Worm (Caenorhabditis elegans) whole organism, young adult: ENCODE results near the gene R08C7.12.

Experiments used
- B0261.1 ChIP-seq: sonication (generic microtip); optimal IDR thresholded peaks from 2 replicates; lab custom pipeline; 2016; ENCODE audit warnings: mild to moderate bottlenecking, missing genetic modification characterization, moderate library complexity, missing compliant biosample characterization
- F37B4.10 ChIP-seq: fragments of 200-800 bp; sonication (Bioruptor generic); IDR thresholded peaks from 2 replicates; pipeline ENCODE4 v1.3.6; 2022; ENCODE audit warnings: missing genetic modification characterization, missing compliant biosample characterization
- F49E8.2 ChIP-seq: sonication (generic microtip); optimal IDR thresholded peaks from 3 replicates; lab custom pipeline; 2017; ENCODE audit warnings: missing genetic modification characterization, mild to moderate bottlenecking, missing compliant biosample characterization, antibody characterized with exemption, moderate library complexity; ENCODE audit not compliant: insufficient read depth
- F52B5.7 ChIP-seq: sonication (generic microtip); optimal IDR thresholded peaks from 2 replicates; lab custom pipeline; 2016; ENCODE audit warnings: mild to moderate bottlenecking, missing genetic modification characterization, missing compliant biosample characterization
- K12H6.12 ChIP-seq: fragments of 200-800 bp; sonication (Bioruptor generic); optimal IDR thresholded peaks from 2 replicates; lab custom pipeline; 2018; ENCODE audit warnings: mild to moderate bottlenecking, missing genetic modification characterization, missing compliant biosample characterization
- T26A5.8 ChIP-seq: sonication (generic microtip); optimal IDR thresholded peaks from 2 replicates; lab custom pipeline; 2016; ENCODE audit warnings: missing genetic modification characterization, missing compliant biosample characterization
- Y53G8AR.9 ChIP-seq: fragments of 200-800 bp; sonication (Bioruptor generic); conservative IDR thresholded peaks from 2 replicates; pipeline ENCODE4 v1.3.6; 2022; ENCODE audit warnings: missing genetic modification reagents, missing genetic modification characterization, missing compliant biosample characterization
- Y56A3A.18 ChIP-seq: fragments of 200-800 bp; sonication (Bioruptor generic); IDR thresholded peaks from 2 replicates; pipeline ENCODE4 v1.3.6; 2022; ENCODE audit warnings: missing genetic modification reagents, missing genetic modification characterization, missing compliant biosample characterization
- Y67H2A.10 ChIP-seq: fragments of 200-800 bp; sonication (Bioruptor generic); conservative IDR thresholded peaks from 2 replicates; pipeline ENCODE4 v1.3.6; 2022; ENCODE audit warnings: missing genetic modification reagents, missing genetic modification characterization, missing compliant biosample characterization
- Y95B8A.8 ChIP-seq: fragments of 200-800 bp; sonication (Bioruptor generic); IDR thresholded peaks from 2 replicates; pipeline ENCODE4 v1.3.6; 2022; ENCODE audit warnings: missing genetic modification reagents, missing genetic modification characterization, missing compliant biosample characterization
- akir-1 ChIP-seq: fragments of 200-800 bp; sonication (Bioruptor generic); optimal IDR thresholded peaks from 2 replicates; lab custom pipeline; 2018; ENCODE audit warnings: mild to moderate bottlenecking, missing genetic modification characterization, moderate library complexity, missing compliant biosample characterization
- ama-1 ChIP-seq, 3 experiments: fragments of 150-350 bp in 1 of 3; sonication (generic microtip) in 2 of 3; optimal IDR thresholded peaks; 2 replicates each; lab custom pipeline; 2014 to 2018; ENCODE audit warnings: missing biosample characterization in 2 of 3, missing genetic modification characterization in 2 of 3, missing genetic modification reagents in 2 of 3
- attf-6 ChIP-seq: fragments of 200-800 bp; sonication (Bioruptor generic); IDR thresholded peaks from 2 replicates; pipeline ENCODE4 v1.3.6; 2022; ENCODE audit warnings: missing genetic modification reagents, missing genetic modification characterization, missing compliant biosample characterization
- bed-1 ChIP-seq: fragments of 200-800 bp; sonication (Bioruptor generic); IDR thresholded peaks from 2 replicates; pipeline ENCODE4 v1.3.6; 2022; ENCODE audit warnings: missing genetic modification reagents, missing genetic modification characterization, missing compliant biosample characterization
- ccch-3 ChIP-seq: fragments of 200-800 bp; sonication (Bioruptor generic); optimal IDR thresholded peaks from 2 replicates; lab custom pipeline; 2018; ENCODE audit warnings: mild to moderate bottlenecking, missing genetic modification characterization, missing compliant biosample characterization
- cebp-2 ChIP-seq: fragments of 200-800 bp; sonication (Bioruptor generic); IDR thresholded peaks from 2 replicates; pipeline ENCODE4 v1.3.6; 2022; ENCODE audit warnings: missing genetic modification characterization, missing compliant biosample characterization
- ceh-91 ChIP-seq: fragments of 200-800 bp; sonication (Bioruptor generic); IDR thresholded peaks from 2 replicates; pipeline ENCODE4 v1.3.6; 2022; ENCODE audit warnings: missing genetic modification reagents, missing genetic modification characterization, missing compliant biosample characterization
- dpff-1 ChIP-seq: sonication (generic microtip); optimal IDR thresholded peaks from 2 replicates; lab custom pipeline; 2017; ENCODE audit warnings: mild to moderate bottlenecking, missing genetic modification characterization, missing compliant biosample characterization
- dpl-1 ChIP-seq: fragments of 150-350 bp; optimal IDR thresholded peaks from 2 replicates; lab custom pipeline; 2014; ENCODE audit warnings: missing biosample characterization, missing genetic modification reagents, missing genetic modification characterization
- egl-18 ChIP-seq: fragments of 200-800 bp; sonication (Bioruptor generic); IDR thresholded peaks from 2 replicates; pipeline ENCODE4 v1.3.6; 2022; ENCODE audit warnings: missing genetic modification reagents, missing genetic modification characterization, missing compliant biosample characterization
- ets-4 ChIP-seq: fragments of 200-800 bp; sonication (Bioruptor generic); optimal IDR thresholded peaks from 2 replicates; lab custom pipeline; 2018; ENCODE audit warnings: mild to moderate bottlenecking, missing genetic modification characterization, missing compliant biosample characterization
- gei-17 ChIP-seq: fragments of 200-800 bp; sonication (Bioruptor generic); optimal IDR thresholded peaks from 2 replicates; lab custom pipeline; 2018; ENCODE audit warnings: mild to moderate bottlenecking, missing genetic modification characterization, missing compliant biosample characterization
- hmg-1.2 ChIP-seq: fragments of 200-800 bp; sonication (Bioruptor generic); IDR thresholded peaks from 2 replicates; pipeline ENCODE4 v1.3.6; 2022; ENCODE audit warnings: missing genetic modification reagents, missing genetic modification characterization, missing compliant biosample characterization
- hrde-1 ChIP-seq: sonication (generic microtip); optimal IDR thresholded peaks from 2 replicates; lab custom pipeline; 2016; ENCODE audit warnings: missing genetic modification characterization, mild to moderate bottlenecking, missing compliant biosample characterization, moderate library complexity, missing genotype, missing genetic modification reagents, borderline replicate concordance
- lag-1 ChIP-seq: fragments of 200-800 bp; sonication (Bioruptor generic); IDR thresholded peaks from 2 replicates; pipeline ENCODE4 v1.3.6; 2022; ENCODE audit warnings: missing genetic modification reagents, missing genetic modification characterization, missing compliant biosample characterization
- let-526 ChIP-seq: fragments of 200-800 bp; sonication (Bioruptor generic); IDR thresholded peaks from 2 replicates; pipeline ENCODE4 v1.3.6; 2022; ENCODE audit warnings: missing genetic modification reagents, missing genetic modification characterization, missing compliant biosample characterization
- lsl-1 ChIP-seq: fragments of 200-800 bp; sonication (Bioruptor generic); optimal IDR thresholded peaks from 2 replicates; lab custom pipeline; 2018; ENCODE audit warnings: mild to moderate bottlenecking, missing genetic modification characterization, moderate library complexity, missing compliant biosample characterization
- madf-10 ChIP-seq: sonication (generic microtip); optimal IDR thresholded peaks from 2 replicates; lab custom pipeline; 2016; ENCODE audit warnings: mild to moderate bottlenecking, missing genetic modification characterization, missing compliant biosample characterization
- mxl-1 ChIP-seq: sonication (generic microtip); optimal IDR thresholded peaks from 2 replicates; lab custom pipeline; 2016; ENCODE audit warnings: missing genetic modification characterization, missing compliant biosample characterization
- nfyb-1 ChIP-seq: fragments of 200-800 bp; sonication (Bioruptor generic); IDR thresholded peaks from 2 replicates; pipeline ENCODE4 v1.3.6; 2022; ENCODE audit warnings: missing genetic modification reagents, missing genetic modification characterization, missing compliant biosample characterization
- nhr-179 ChIP-seq: sonication (generic microtip); optimal IDR thresholded peaks from 2 replicates; lab custom pipeline; 2016; ENCODE audit warnings: mild to moderate bottlenecking, missing genetic modification characterization, missing compliant biosample characterization
- nhr-27 ChIP-seq: fragments of 200-800 bp; sonication (Bioruptor generic); optimal IDR thresholded peaks from 2 replicates; lab custom pipeline; 2018; ENCODE audit warnings: mild to moderate bottlenecking, missing genetic modification characterization, moderate library complexity, missing compliant biosample characterization
- nhr-80 ChIP-seq: sonication (generic microtip); optimal IDR thresholded peaks from 2 replicates; lab custom pipeline; 2016; ENCODE audit warnings: missing genetic modification characterization, missing compliant biosample characterization
- nhr-90 ChIP-seq: sonication (generic microtip); optimal IDR thresholded peaks from 2 replicates; lab custom pipeline; 2016; ENCODE audit warnings: missing genotype, mild to moderate bottlenecking, missing genetic modification characterization, missing compliant biosample characterization
- rec-8 ChIP-seq, 2 experiments: sonication (generic microtip); optimal IDR thresholded peaks; 2 replicates each; lab custom pipeline; 2016; ENCODE audit warnings: mild to moderate bottlenecking in 2 of 2, missing genetic modification characterization in 2 of 2, missing genetic modification reagents in 2 of 2, missing genotype in 2 of 2, missing biosample characterization in 1 of 2, missing compliant biosample characterization in 1 of 2, moderate library complexity in 1 of 2
- repo-1 ChIP-seq: sonication (generic microtip); optimal IDR thresholded peaks from 2 replicates; lab custom pipeline; 2017; ENCODE audit warnings: mild to moderate bottlenecking, missing genetic modification characterization, missing compliant biosample characterization
- snpc-1.1 ChIP-seq: sonication (generic microtip); optimal IDR thresholded peaks from 2 replicates; lab custom pipeline; 2017; ENCODE audit warnings: missing genetic modification characterization, mild to moderate bottlenecking, missing compliant biosample characterization, antibody characterized with exemption, moderate library complexity, missing genotype, missing genetic modification reagents; ENCODE audit not compliant: insufficient read depth
- snpc-1.3 ChIP-seq: sonication (generic microtip); optimal IDR thresholded peaks from 2 replicates; lab custom pipeline; 2017; ENCODE audit warnings: missing genetic modification characterization, mild to moderate bottlenecking, missing compliant biosample characterization, antibody characterized with exemption, moderate library complexity, missing genotype, missing genetic modification reagents; ENCODE audit not compliant: insufficient read depth
- somi-1 ChIP-seq: fragments of 200-800 bp; sonication (Bioruptor generic); optimal IDR thresholded peaks from 2 replicates; lab custom pipeline; 2018; ENCODE audit warnings: mild to moderate bottlenecking, missing genetic modification characterization, missing compliant biosample characterization
- sptf-2 ChIP-seq: fragments of 200-800 bp; sonication (Bioruptor generic); optimal IDR thresholded peaks from 2 replicates; lab custom pipeline; 2018; ENCODE audit warnings: mild to moderate bottlenecking, missing genetic modification characterization, missing compliant biosample characterization
- ztf-26 ChIP-seq: sonication (generic microtip); optimal IDR thresholded peaks from 2 replicates; lab custom pipeline; 2017; ENCODE audit warnings: missing genetic modification characterization, missing compliant biosample characterization

R08C7.12 gene

ce11 chrIV:4459342-4459741 lies 9.8 kb downstream of the R08C7.12 start:
- TF ChIP-seq nfyb-1 (GFP tag; lab: Robert Waterston, UW) (0 out of 2 replicates have a peak, but pooled peaks have one; percentile 41), egl-18 (GFP tag; lab: Robert Waterston, UW) (0 out of 2 replicates have a peak, but pooled peaks have one; percentile 60), hmg-1.2 (GFP tag; lab: Robert Waterston, UW) (no peak), gei-17 (GFP tag; lab: Kevin White, UChicago) (no peak), let-526 (no peak)

ce11 chrIV:4463132-4463531 lies 13.6 kb downstream of the R08C7.12 start, which contains the start of gene M01H9.2:
TSS of gene M01H9.2 (minus strand) at chrIV:4463232.
- TF ChIP-seq nhr-90 (tag; lab: Kevin White, UChicago), result no peak
- TF ChIP-seq madf-10 (tag; lab: Kevin White, UChicago), result no peak
- TF ChIP-seq hmg-1.2 (GFP tag; lab: Robert Waterston, UW), result peak; percentile 39; the same call in 1 of the 2 replicates
- no peak for TF ChIP-seq repo-1 (tag; lab: Kevin White, UChicago)
- no peak for TF ChIP-seq somi-1 (GFP tag; lab: Kevin White, UChicago)

ce11 chrIV:4465184-4465583 lies 15.6 kb downstream of the R08C7.12 start, which contains the start of gene M01H9.5:
TSS of gene M01H9.5 (plus strand) at chrIV:4465484.
- no peak for TF ChIP-seq let-526
- TF ChIP-seq dpl-1, result no peak
- TF ChIP-seq nhr-179 (tag; lab: Kevin White, UChicago), result no peak
- no peak for TF ChIP-seq akir-1
- no peak for TF ChIP-seq K12H6.12 (tag; lab: Kevin White, UChicago)
- TF ChIP-seq nhr-27 (tag; lab: Kevin White, UChicago), result no peak
- TF ChIP-seq F37B4.10, result no peak
- TF ChIP-seq Y67H2A.10 (GFP tag; lab: Robert Waterston, UW), result no peak
- no peak for TF ChIP-seq Y56A3A.18 (GFP tag; lab: Robert Waterston, UW)
- no peak for TF ChIP-seq B0261.1 (tag; lab: Kevin White, UChicago)
- TF ChIP-seq sptf-2 (GFP tag; lab: Kevin White, UChicago), result no peak
- no peak for TF ChIP-seq T26A5.8 (tag; lab: Kevin White, UChicago)
- no peak for TF ChIP-seq snpc-1.3 (tag; lab: Kevin White, UChicago)

ce11 chrIV:4468046-4468727 lies 18.6 kb downstream of the R08C7.12 start:
- no peak for TF ChIP-seq lag-1
- peak; percentile 75 for TF ChIP-seq Y53G8AR.9
- TF ChIP-seq repo-1 (tag; lab: Kevin White, UChicago), result peak; percentile 95
- TF ChIP-seq dpff-1 (tag; lab: Kevin White, UChicago), result peak; percentile 62
- peak; percentile 27 to 60 for TF ChIP-seq rec-8 (tag; optimal IDR thresholded peaks at IDR 0.05; lab: Kevin White, UChicago)
- TF ChIP-seq lsl-1, result peak; percentile 92
- TF ChIP-seq F49E8.2 (tag; lab: Kevin White, UChicago), result peak; percentile 67
- TF ChIP-seq K12H6.12 (tag; lab: Kevin White, UChicago), result peak; percentile 41
- TF ChIP-seq ets-4 (GFP tag; lab: Kevin White, UChicago), result peak; percentile 42
- TF ChIP-seq nhr-80 (tag; lab: Kevin White, UChicago), result no peak
- TF ChIP-seq ccch-3 (GFP tag; lab: Kevin White, UChicago), result no peak
- no peak for TF ChIP-seq B0261.1 (tag; lab: Kevin White, UChicago)
- peak; percentile 57 for TF ChIP-seq ceh-91 (GFP tag; lab: Robert Waterston, UW)
- no peak for TF ChIP-seq cebp-2 (GFP tag; lab: Robert Waterston, UW)
- no peak for TF ChIP-seq attf-6 (GFP tag; lab: Robert Waterston, UW)
- TF ChIP-seq hrde-1 (tag; lab: Kevin White, UChicago), result no peak
- TF ChIP-seq mxl-1 (tag; lab: Kevin White, UChicago), result no peak
- TF ChIP-seq snpc-1.1 (tag; lab: Kevin White, UChicago), result peak; percentile 18
- peak; percentile 68 for TF ChIP-seq Y95B8A.8 (GFP tag; lab: Robert Waterston, UW)
- TF ChIP-seq akir-1, result no peak
- peak; percentile 50 for TF ChIP-seq F52B5.7 (tag; lab: Kevin White, UChicago)
- 0 out of 2 replicates have a peak, but pooled peaks have one; percentile 3 for TF ChIP-seq bed-1
- TF ChIP-seq ama-1 (optimal IDR thresholded peaks at IDR 0.05; lab: Kevin White, UChicago), result peak; percentile 98
- TF ChIP-seq ama-1 (GFP tag; optimal IDR thresholded peaks at IDR 0.05; lab: Kevin White, UChicago), result peak in 1 of 2 experiments; percentile 13
- peak; percentile 82 for TF ChIP-seq ztf-26 (tag; lab: Kevin White, UChicago)
- TF ChIP-seq madf-10 (tag; lab: Kevin White, UChicago), result peak; percentile 34
